Fruit fly (Drosophila melanogaster) whole organism, prepupa: ENCODE data around the gene Mnt.
A peak's percentile ranks its signal among the peaks of the same experiment; 100 is the strongest.

Source experiments
- Blimp-1 ChIP-seq: fragments of 200-800 bp; sonication (Bioruptor generic); optimal IDR thresholded peaks from 3 replicates; lab custom pipeline; 2017; ENCODE audit warnings: missing biosample characterization, missing genetic modification characterization, mild to moderate bottlenecking, moderate library complexity, missing genetic modification reagents
- CG10631 ChIP-seq: fragments of 200-800 bp; sonication (Bioruptor generic); optimal IDR thresholded peaks from 2 replicates; lab custom pipeline; 2016; ENCODE audit warnings: missing biosample characterization, missing genetic modification characterization
- CG10669 ChIP-seq: fragments of 200-800 bp; sonication (Bioruptor generic); optimal IDR thresholded peaks from 3 replicates; lab custom pipeline; 2018; ENCODE audit warnings: missing biosample characterization, mild to moderate bottlenecking, missing genetic modification characterization, moderate library complexity
- CG11902 ChIP-seq: fragments of 200-800 bp; sonication (Bioruptor generic); optimal IDR thresholded peaks from 3 replicates; lab custom pipeline; 2016; ENCODE audit warnings: missing biosample characterization, missing genetic modification characterization
- CG3032 ChIP-seq: fragments of 200-800 bp; optimal IDR thresholded peaks from 2 replicates; lab custom pipeline; 2019; ENCODE audit warnings: missing biosample characterization, mild to moderate bottlenecking, missing genetic modification characterization, moderate library complexity
- CG31627 ChIP-seq: fragments of 200-800 bp; sonication (Bioruptor generic); optimal IDR thresholded peaks from 3 replicates; lab custom pipeline; 2016; ENCODE audit warnings: missing biosample characterization, missing genetic modification characterization
- CG32006 ChIP-seq: fragments of 200-800 bp; sonication (Bioruptor generic); optimal IDR thresholded peaks from 3 replicates; lab custom pipeline; 2017; ENCODE audit warnings: missing biosample characterization, mild to moderate bottlenecking, missing genetic modification characterization
- CG34406 ChIP-seq: fragments of 200-800 bp; sonication (Bioruptor generic); optimal IDR thresholded peaks from 3 replicates; lab custom pipeline; 2016; ENCODE audit warnings: missing biosample characterization, missing genetic modification characterization
- CG3919 ChIP-seq: fragments of 200-800 bp; sonication (Bioruptor generic); optimal IDR thresholded peaks from 3 replicates; lab custom pipeline; 2016; ENCODE audit warnings: missing biosample characterization, missing genetic modification characterization
- CG6163 ChIP-seq: fragments of 200-800 bp; sonication (Bioruptor generic); IDR thresholded peaks from 3 replicates; pipeline ENCODE4 v1.3.6; 2022; ENCODE audit warnings: missing biosample characterization, missing genetic modification characterization
- CG6276 ChIP-seq: fragments of 200-800 bp; sonication (Bioruptor generic); optimal IDR thresholded peaks from 2 replicates; lab custom pipeline; 2017; ENCODE audit warnings: missing biosample characterization, mild to moderate bottlenecking, missing genetic modification characterization
- CG8119 ChIP-seq: fragments of 200-800 bp; sonication (Bioruptor generic); IDR thresholded peaks from 3 replicates; pipeline ENCODE4 v1.3.6; 2022; ENCODE audit warnings: missing biosample characterization, missing genetic modification characterization
- CG8319 ChIP-seq: fragments of 200-800 bp; sonication (Bioruptor generic); optimal IDR thresholded peaks from 3 replicates; lab custom pipeline; 2016; ENCODE audit warnings: missing biosample characterization, missing genetic modification characterization
- Eip75B ChIP-seq: fragments of 200-800 bp; sonication (Bioruptor generic); optimal IDR thresholded peaks from 3 replicates; lab custom pipeline; 2016; ENCODE audit warnings: missing biosample characterization, missing genetic modification characterization
- Eip78C ChIP-seq: fragments of 200-800 bp; sonication (Bioruptor generic); peaks from one replicate; lab custom pipeline; 2016; ENCODE audit warnings: missing biosample characterization, missing genetic modification characterization
- Eip93F ChIP-seq: fragments of 200-800 bp; sonication (Bioruptor generic); optimal IDR thresholded peaks from 2 replicates; lab custom pipeline; 2016; ENCODE audit warnings: missing biosample characterization, mild to moderate bottlenecking, missing genetic modification characterization
- Ets21C ChIP-seq: fragments of 200-800 bp; sonication (Bioruptor generic); optimal IDR thresholded peaks from 3 replicates; lab custom pipeline; 2016; ENCODE audit warnings: missing biosample characterization, missing genetic modification characterization
- Ets96B ChIP-seq: fragments of 200-800 bp; optimal IDR thresholded peaks from 2 replicates; lab custom pipeline; 2019; ENCODE audit warnings: missing biosample characterization, mild to moderate bottlenecking, missing genetic modification characterization, moderate library complexity
- Gug ChIP-seq: fragments of 200-800 bp; sonication (Bioruptor generic); IDR thresholded peaks from 2 replicates; pipeline ENCODE4 v1.3.6; 2022; ENCODE audit warnings: missing biosample characterization, missing genetic modification characterization
- Hr39 ChIP-seq: fragments of 200-800 bp; sonication (Bioruptor generic); optimal IDR thresholded peaks from 2 replicates; lab custom pipeline; 2016; ENCODE audit warnings: missing biosample characterization, missing genetic modification characterization
- Hr4 ChIP-seq: fragments of 200-800 bp; sonication (Bioruptor generic); optimal IDR thresholded peaks from 3 replicates; lab custom pipeline; 2016; ENCODE audit warnings: missing biosample characterization, missing genetic modification characterization
- Lpt ChIP-seq: fragments of 200-800 bp; sonication (Bioruptor generic); optimal IDR thresholded peaks from 3 replicates; lab custom pipeline; 2016; ENCODE audit warnings: missing biosample characterization, missing genetic modification characterization
- Met ChIP-seq: fragments of 200-800 bp; sonication (Bioruptor generic); optimal IDR thresholded peaks from 3 replicates; lab custom pipeline; 2016; ENCODE audit warnings: missing biosample characterization, missing genetic modification characterization
- OdsH ChIP-seq: fragments of 200-800 bp; sonication (Bioruptor generic); optimal IDR thresholded peaks from 3 replicates; lab custom pipeline; 2016; ENCODE audit warnings: missing biosample characterization, missing genetic modification characterization
- Sox102F ChIP-seq: fragments of 200-800 bp; sonication (Bioruptor generic); optimal IDR thresholded peaks from 2 replicates; lab custom pipeline; 2016; ENCODE audit warnings: missing biosample characterization, mild to moderate bottlenecking, missing genetic modification characterization
- Sox14 ChIP-seq: fragments of 200-800 bp; sonication (Bioruptor generic); optimal IDR thresholded peaks from 3 replicates; lab custom pipeline; 2016; ENCODE audit warnings: missing biosample characterization, missing genetic modification characterization
- achi ChIP-seq: fragments of 200-800 bp; sonication (Bioruptor generic); optimal IDR thresholded peaks from 3 replicates; lab custom pipeline; 2016; ENCODE audit warnings: missing biosample characterization, missing genetic modification characterization
- cyc ChIP-seq: fragments of 200-800 bp; sonication (Bioruptor generic); optimal IDR thresholded peaks from 3 replicates; lab custom pipeline; 2016; ENCODE audit warnings: missing biosample characterization, missing genetic modification characterization
- dac ChIP-seq: fragments of 200-800 bp; sonication (Bioruptor generic); optimal IDR thresholded peaks from 2 replicates; lab custom pipeline; 2017; ENCODE audit warnings: missing biosample characterization, mild to moderate bottlenecking, missing genetic modification characterization
- dsx ChIP-seq: fragments of 200-800 bp; optimal IDR thresholded peaks from 3 replicates; lab custom pipeline; 2019; ENCODE audit warnings: missing biosample characterization, mild to moderate bottlenecking, missing genetic modification characterization, moderate library complexity; ENCODE audit not compliant: poor library complexity, severe bottlenecking
- eg ChIP-seq: fragments of 200-800 bp; sonication (Bioruptor generic); IDR thresholded peaks from 3 replicates; pipeline ENCODE4 v1.3.6; 2022; ENCODE audit warnings: missing biosample characterization, missing genetic modification characterization
- esn ChIP-seq: fragments of 200-800 bp; sonication (Bioruptor generic); optimal IDR thresholded peaks from 2 replicates; lab custom pipeline; 2016; ENCODE audit warnings: missing biosample characterization, mild to moderate bottlenecking, missing genetic modification characterization, moderate library complexity
- fd59A ChIP-seq: fragments of 200-800 bp; sonication (Bioruptor generic); optimal IDR thresholded peaks from 2 replicates; lab custom pipeline; 2017; ENCODE audit warnings: missing biosample characterization, mild to moderate bottlenecking, missing genetic modification characterization, missing genetic modification reagents
- fd85E ChIP-seq: fragments of 200-800 bp; sonication (Bioruptor generic); optimal IDR thresholded peaks from 3 replicates; lab custom pipeline; 2016; ENCODE audit warnings: missing biosample characterization, missing genetic modification characterization
- net ChIP-seq: fragments of 200-800 bp; sonication (Bioruptor generic); optimal IDR thresholded peaks from 3 replicates; lab custom pipeline; 2016; ENCODE audit warnings: missing biosample characterization, missing genetic modification characterization
- salr ChIP-seq, 2 experiments: fragments of 200-800 bp; sonication (Bioruptor generic); optimal IDR thresholded peaks; 3 replicates each; lab custom pipeline; 2016 to 2018; ENCODE audit warnings: missing biosample characterization in 2 of 2, missing genetic modification characterization in 2 of 2, mild to moderate bottlenecking in 1 of 2
- ss ChIP-seq, 2 experiments: fragments of 200-800 bp; sonication (Bioruptor generic); optimal IDR thresholded peaks; 2 replicates in 1 of 2; 3 replicates in 1 of 2; lab custom pipeline; 2017 to 2018; ENCODE audit warnings: mild to moderate bottlenecking in 2 of 2, missing biosample characterization in 2 of 2, missing genetic modification characterization in 2 of 2, moderate library complexity in 1 of 2
- svp ChIP-seq: fragments of 200-800 bp; sonication (Bioruptor generic); peaks from one replicate; lab custom pipeline; 2016; ENCODE audit warnings: missing biosample characterization, missing genetic modification characterization

Gene Mnt

DNA sequence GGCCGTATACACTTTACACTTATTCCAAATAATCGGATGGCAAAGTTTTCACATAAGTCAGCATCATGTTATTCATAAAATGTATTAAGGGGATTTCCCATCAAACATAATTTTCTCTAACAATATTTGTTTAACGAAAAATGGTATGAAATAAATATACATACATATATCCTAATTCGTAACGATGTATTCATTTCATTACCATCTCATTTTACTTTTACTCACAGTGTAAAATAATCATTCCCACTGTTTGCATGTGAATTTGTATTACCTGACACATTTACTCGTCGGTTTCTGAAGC, 73.6 kb downstream of the Mnt start (continued):
- no peak for TF ChIP-seq CG31627 (GFP tag; lab: Kevin White, UChicago)
- TF ChIP-seq CG11902 (GFP tag; lab: Kevin White, UChicago): no peak
- TF ChIP-seq Gug (GFP tag; lab: Robert Waterston, UW): no peak
- TF ChIP-seq CG10631: peak; percentile 9
- no peak for TF ChIP-seq CG3919
- no peak for TF ChIP-seq CG8319 (GFP tag; lab: Kevin White, UChicago)
- no peak for TF ChIP-seq fd85E
- TF ChIP-seq CG8119 (GFP tag; lab: Robert Waterston, UW): no peak; the same call in 2 of the 3 replicates
- TF ChIP-seq Ets21C (GFP tag; lab: Kevin White, UChicago): no peak
- no peak for TF ChIP-seq ss (GFP tag; optimal IDR thresholded peaks at IDR 0.05; lab: Kevin White, UChicago)
- TF ChIP-seq Hr4 (GFP tag; lab: Kevin White, UChicago): peak; percentile 55
- TF ChIP-seq cyc: no peak
- no peak for TF ChIP-seq eg

DNA sequence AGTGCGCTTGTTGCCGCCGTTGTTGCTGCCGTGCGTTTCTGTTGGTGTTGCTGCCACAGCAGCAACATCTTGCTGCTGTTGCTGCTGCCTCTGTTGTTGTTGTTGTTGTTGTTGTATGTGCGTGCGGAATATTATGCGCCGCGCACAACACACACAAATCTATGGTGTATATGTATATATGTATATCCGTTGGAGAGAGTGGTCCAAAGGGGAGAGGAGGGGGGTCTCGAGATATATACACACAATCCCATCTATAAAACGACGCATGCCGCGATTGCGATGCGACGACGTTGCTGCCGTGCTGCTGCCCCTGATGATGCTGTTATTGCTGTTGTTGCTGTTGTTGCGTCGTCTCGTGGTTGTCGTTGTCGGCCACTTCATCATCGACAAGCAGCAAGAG, 75.3 kb downstream of the Mnt start:
- peak; percentile 25 for TF ChIP-seq Lpt (GFP tag; lab: Kevin White, UChicago)
- TF ChIP-seq Hr39 (GFP tag; lab: Kevin White, UChicago): no peak
- TF ChIP-seq Sox14: no peak
- TF ChIP-seq dac (GFP tag; lab: Kevin White, UChicago): no peak
- peak; percentile 64 for TF ChIP-seq Eip78C (GFP tag; lab: Kevin White, UChicago)
- no peak for TF ChIP-seq achi (GFP tag; lab: Kevin White, UChicago)
- TF ChIP-seq dsx (GFP tag; lab: Kevin White, UChicago): peak; percentile 26
- TF ChIP-seq CG34406 (GFP tag; lab: Kevin White, UChicago): no peak
- TF ChIP-seq Eip75B (GFP tag; lab: Kevin White, UChicago): no peak
- no peak for TF ChIP-seq CG11902 (GFP tag; lab: Kevin White, UChicago)
- no peak for TF ChIP-seq Blimp-1 (GFP tag; lab: Kevin White, UChicago)
- TF ChIP-seq Gug (GFP tag; lab: Robert Waterston, UW): no peak
- no peak for TF ChIP-seq Met (GFP tag; lab: Kevin White, UChicago)
- peak in 1 of 2 experiments; percentile 62 for TF ChIP-seq ss (GFP tag; optimal IDR thresholded peaks at IDR 0.05; lab: Kevin White, UChicago)
- no peak for TF ChIP-seq Sox102F (GFP tag; lab: Kevin White, UChicago)
- TF ChIP-seq CG3919: peak; percentile 25

DNA sequence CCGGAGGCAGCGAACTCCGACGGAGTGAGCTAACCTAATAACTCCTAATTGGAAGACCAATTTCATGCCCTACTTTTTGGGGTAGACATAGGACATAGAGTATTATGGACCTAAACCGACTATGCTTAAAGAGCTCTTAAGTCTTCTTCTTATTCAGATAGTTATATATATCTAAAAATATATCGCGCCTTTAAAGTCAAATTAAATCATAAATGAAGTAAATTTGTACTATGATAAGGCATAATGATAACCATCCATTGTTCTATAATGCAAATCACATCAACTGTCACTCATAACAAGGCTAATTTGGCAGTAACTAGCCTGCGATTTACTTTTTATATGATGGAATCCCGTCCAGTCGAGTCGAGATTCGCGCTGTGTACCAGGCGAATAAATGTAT, 76.0 kb downstream of the Mnt start:
- peak; percentile 34 for TF ChIP-seq CG10631
- TF ChIP-seq Eip93F (GFP tag; lab: Kevin White, UChicago): no peak
- TF ChIP-seq Ets96B (tag; lab: Kevin White, UChicago): peak; percentile 38
- peak; percentile 36 for TF ChIP-seq Eip78C (GFP tag; lab: Kevin White, UChicago)
- peak; percentile 41 for TF ChIP-seq CG10669 (GFP tag; lab: Kevin White, UChicago)
- no peak for TF ChIP-seq svp (GFP tag; lab: Kevin White, UChicago)
- no peak for TF ChIP-seq esn (GFP tag; lab: Kevin White, UChicago)
- peak; percentile 13 for TF ChIP-seq OdsH (GFP tag; lab: Kevin White, UChicago)
- peak; percentile 23 for TF ChIP-seq CG3032 (tag; lab: Kevin White, UChicago)
- no peak for TF ChIP-seq CG6276 (GFP tag; lab: Kevin White, UChicago)
- TF ChIP-seq CG32006 (GFP tag; lab: Kevin White, UChicago): peak; percentile 27
- peak; percentile 32 for TF ChIP-seq fd59A (GFP tag; lab: Kevin White, UChicago)
- TF ChIP-seq ss (GFP tag; optimal IDR thresholded peaks at IDR 0.05; lab: Kevin White, UChicago): no peak
- TF ChIP-seq eg: no peak; the same call in 2 of the 3 replicates
- no peak for TF ChIP-seq net (GFP tag; lab: Kevin White, UChicago)
- peak in 1 of 2 experiments; percentile 11 for TF ChIP-seq salr (GFP tag; optimal IDR thresholded peaks at IDR 0.05; lab: Kevin White, UChicago)
- no peak; the same call in 2 of the 3 replicates for TF ChIP-seq CG6163
- peak; percentile 19 for TF ChIP-seq achi (GFP tag; lab: Kevin White, UChicago)
- TF ChIP-seq Met (GFP tag; lab: Kevin White, UChicago): no peak
- no peak for TF ChIP-seq Eip75B (GFP tag; lab: Kevin White, UChicago)
- TF ChIP-seq dsx (GFP tag; lab: Kevin White, UChicago): no peak
